Worm (Caenorhabditis elegans): ENCODE measurements around the gene K10G6.9.
A peak's percentile ranks its signal among the peaks of the same experiment; 100 is the strongest.

The K10G6.9 gene

ce11 chrII:3990706-3991105, 18.6 kb downstream of the K10G6.9 start:
- TF ChIP-seq aly-1 (tag; optimal IDR thresholded peaks at IDR 0.05) (no peak), flt-1 (GFP tag; IDR thresholded peaks at IDR 0.05) (no peak), ceh-13 (GFP tag; optimal IDR thresholded peaks at IDR 0.05) (no peak), sea-1 (GFP tag; conservative IDR thresholded peaks at IDR 0.05) (no peak), hmbx-1 (tag; optimal IDR thresholded peaks at IDR 0.05) (no peak), ceh-36 (tag; optimal IDR thresholded peaks at IDR 0.05) (no peak), pes-1 (GFP tag; IDR thresholded peaks at IDR 0.05) (no peak)

- no peak for TF ChIP-seq ama-1 (optimal IDR thresholded peaks at IDR 0.05)
- TF ChIP-seq hmg-4 (GFP tag; optimal IDR thresholded peaks at IDR 0.05), result no peak
- no peak for TF ChIP-seq tra-4 (tag; optimal IDR thresholded peaks at IDR 0.05)
- no peak for TF ChIP-seq ceh-36 (tag; optimal IDR thresholded peaks at IDR 0.05)
- TF ChIP-seq hmbx-1 (tag; optimal IDR thresholded peaks at IDR 0.05), result no peak
- TF ChIP-seq ceh-13 (GFP tag; optimal IDR thresholded peaks at IDR 0.05), result no peak
- no peak for TF ChIP-seq ets-7 (tag; optimal IDR thresholded peaks at IDR 0.05)
- no peak for TF ChIP-seq sea-1 (GFP tag; conservative IDR thresholded peaks at IDR 0.05)
- no peak for TF ChIP-seq pes-1 (GFP tag; IDR thresholded peaks at IDR 0.05)
- TF ChIP-seq B0310.2 (tag; optimal IDR thresholded peaks at IDR 0.05), result no peak
- no peak for TF ChIP-seq hnd-1 (tag; optimal IDR thresholded peaks at IDR 0.05)
- TF ChIP-seq scrt-1 (GFP tag; IDR thresholded peaks at IDR 0.05), result no peak
- no peak for TF ChIP-seq flt-1 (GFP tag; IDR thresholded peaks at IDR 0.05)
- no peak for TF ChIP-seq F13C5.2 (tag; optimal IDR thresholded peaks at IDR 0.05)
These were observed 20.0 kb downstream of the K10G6.9 start for ce11 chrII:3992029-3992428.

- TF ChIP-seq aly-1 (tag; optimal IDR thresholded peaks at IDR 0.05), result no peak
- no peak for TF ChIP-seq hmg-4 (GFP tag; optimal IDR thresholded peaks at IDR 0.05)
- TF ChIP-seq sea-1 (GFP tag; conservative IDR thresholded peaks at IDR 0.05), result no peak
- TF ChIP-seq B0310.2 (tag; optimal IDR thresholded peaks at IDR 0.05), result no peak
- TF ChIP-seq hnd-1 (tag; optimal IDR thresholded peaks at IDR 0.05), result no peak
- no peak for TF ChIP-seq scrt-1 (GFP tag; IDR thresholded peaks at IDR 0.05)
- no peak for TF ChIP-seq ets-7 (tag; optimal IDR thresholded peaks at IDR 0.05)
- no peak for TF ChIP-seq F13C5.2 (tag; optimal IDR thresholded peaks at IDR 0.05)
- no peak for TF ChIP-seq tbx-37 (GFP tag; conservative IDR thresholded peaks at IDR 0.05)
- TF ChIP-seq tra-4 (tag; optimal IDR thresholded peaks at IDR 0.05), result no peak
- no peak for TF ChIP-seq ama-1 (optimal IDR thresholded peaks at IDR 0.05)
- no peak for TF ChIP-seq tbx-11 (GFP tag; IDR thresholded peaks at IDR 0.05)
- no peak for TF ChIP-seq flt-1 (GFP tag; IDR thresholded peaks at IDR 0.05)
- TF ChIP-seq hmbx-1 (tag; optimal IDR thresholded peaks at IDR 0.05), result no peak
- no peak for TF ChIP-seq pes-1 (GFP tag; IDR thresholded peaks at IDR 0.05)
These were observed 20.7 kb downstream of the K10G6.9 start, which contains the start of gene Y14H12A.1 for ce11 chrII:3992660-3993245. Gene Y14H12A.1, plus strand, starts transcription at chrII:3993195.

- TF ChIP-seq hmg-4 (GFP tag; optimal IDR thresholded peaks at IDR 0.05), result no peak
- no peak for TF ChIP-seq sea-1 (GFP tag; conservative IDR thresholded peaks at IDR 0.05)
- no peak for TF ChIP-seq aly-1 (tag; optimal IDR thresholded peaks at IDR 0.05)
- no peak for TF ChIP-seq ceh-13 (GFP tag; optimal IDR thresholded peaks at IDR 0.05)
- TF ChIP-seq F13C5.2 (tag; optimal IDR thresholded peaks at IDR 0.05), result no peak
- no peak for TF ChIP-seq ets-7 (tag; optimal IDR thresholded peaks at IDR 0.05)
- TF ChIP-seq hmbx-1 (tag; optimal IDR thresholded peaks at IDR 0.05), result no peak
- no peak for TF ChIP-seq tbx-37 (GFP tag; conservative IDR thresholded peaks at IDR 0.05)
- no peak for TF ChIP-seq ama-1 (optimal IDR thresholded peaks at IDR 0.05)
- TF ChIP-seq tra-4 (tag; optimal IDR thresholded peaks at IDR 0.05), result no peak
- TF ChIP-seq ceh-36 (tag; optimal IDR thresholded peaks at IDR 0.05), result no peak
These were observed 23.9 kb downstream of the K10G6.9 start, which contains the start of gene clc-22 for ce11 chrII:3996005-3996404. Gene clc-22, minus strand, starts transcription at chrII:3996075.

- no peak for TF ChIP-seq tra-4 (tag; optimal IDR thresholded peaks at IDR 0.05)
- TF ChIP-seq scrt-1 (GFP tag; IDR thresholded peaks at IDR 0.05), result peak; percentile 63; the same call in 1 of the 2 replicates
- TF ChIP-seq hmg-4 (GFP tag; optimal IDR thresholded peaks at IDR 0.05), result peak; percentile 54
- no peak for TF ChIP-seq hmbx-1 (tag; optimal IDR thresholded peaks at IDR 0.05)
- TF ChIP-seq ama-1 (optimal IDR thresholded peaks at IDR 0.05), result no peak
- TF ChIP-seq F13C5.2 (tag; optimal IDR thresholded peaks at IDR 0.05), result peak; percentile 25
- TF ChIP-seq aly-1 (tag; optimal IDR thresholded peaks at IDR 0.05), result no peak
These were observed 27.5 kb downstream of the K10G6.9 start for ce11 chrII:3999537-3999936.

ce11 chrII:4000430-4000829, 28.4 kb downstream of the K10G6.9 start:
- TF ChIP-seq F13C5.2 (tag; optimal IDR thresholded peaks at IDR 0.05), result no peak

- TF ChIP-seq hnd-1 (tag; optimal IDR thresholded peaks at IDR 0.05), result no peak
- no peak for TF ChIP-seq sea-1 (GFP tag; conservative IDR thresholded peaks at IDR 0.05)
- TF ChIP-seq ama-1 (optimal IDR thresholded peaks at IDR 0.05), result no peak
These were observed 30.1 kb downstream of the K10G6.9 start for ce11 chrII:4002134-4002533.

ce11 chrII:4004614-4005013, 32.6 kb downstream of the K10G6.9 start, which contains the start of gene ephx-1:
Gene ephx-1, plus strand, starts transcription at chrII:4004914.
- TF ChIP-seq flt-1 (GFP tag; IDR thresholded peaks at IDR 0.05), result no peak
- no peak for TF ChIP-seq ets-7 (tag; optimal IDR thresholded peaks at IDR 0.05)
- TF ChIP-seq ama-1 (optimal IDR thresholded peaks at IDR 0.05), result no peak

ce11 chrII:4007972-4008371, 35.9 kb downstream of the K10G6.9 start:
- no peak for TF ChIP-seq aly-1 (tag; optimal IDR thresholded peaks at IDR 0.05)
- TF ChIP-seq tra-4 (tag; optimal IDR thresholded peaks at IDR 0.05), result no peak
- no peak for TF ChIP-seq scrt-1 (GFP tag; IDR thresholded peaks at IDR 0.05)
- TF ChIP-seq pes-1 (GFP tag; IDR thresholded peaks at IDR 0.05), result no peak
- no peak for TF ChIP-seq hnd-1 (tag; optimal IDR thresholded peaks at IDR 0.05)
- no peak for TF ChIP-seq flt-1 (GFP tag; IDR thresholded peaks at IDR 0.05)
- no peak for TF ChIP-seq ceh-13 (GFP tag; optimal IDR thresholded peaks at IDR 0.05)
- no peak for TF ChIP-seq sea-1 (GFP tag; conservative IDR thresholded peaks at IDR 0.05)
- no peak for TF ChIP-seq hmg-4 (GFP tag; optimal IDR thresholded peaks at IDR 0.05)
